Fruit fly (Drosophila melanogaster) S2 (cell line): ENCODE measurements around the gene LysE.

Source experiments
- CG8478 ChIP-seq: fragments of >200 bp; optimal IDR thresholded peaks from 2 replicates; lab custom pipeline; 2018
- CTCF ChIP-seq, 2 experiments: fragments of >200 bp; optimal IDR thresholded peaks; 2 replicates each; lab custom pipeline; 2018

DNA sequence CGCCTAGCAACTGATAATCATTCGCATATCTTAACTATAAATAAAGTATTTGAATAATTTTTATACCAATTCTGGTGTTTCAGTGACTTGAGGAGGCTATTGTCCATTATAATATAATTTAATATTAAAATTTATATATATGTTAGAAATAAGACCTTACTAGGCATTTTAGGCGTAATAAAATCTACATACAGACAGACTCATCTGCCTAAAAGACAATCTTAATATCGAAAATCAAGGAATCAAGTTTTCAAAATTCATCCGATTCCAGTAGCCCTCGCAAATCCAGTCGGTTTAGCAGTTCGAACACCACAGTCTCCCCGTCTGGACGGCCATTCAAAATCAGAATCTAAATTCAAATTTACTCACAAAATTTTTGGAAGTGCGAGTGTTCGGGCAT lies 39.1 kb downstream of the LysE start, which contains the start of the genes CG9130 and CG9133:
- TF ChIP-seq CTCF (optimal IDR thresholded peaks at IDR 0.05; lab: Kevin White, UChicago) (no peak), CG8478 (lab: Kevin White, UChicago) (no peak)
